Fruit fly (Drosophila melanogaster): Measurements from ENCODE around the gene CG43815.

CG43815 gene

dm6 chr2L:3575679-3576442, at the start of gene CG43815:
Gene CG43815, plus strand, starts transcription at chr2L:3576210.
- no peak for TF ChIP-seq psq (optimal IDR thresholded peaks at IDR 0.05)
- TF ChIP-seq ttk (optimal IDR thresholded peaks at IDR 0.05): no peak
- no peak for TF ChIP-seq Myc (optimal IDR thresholded peaks at IDR 0.05)
- TF ChIP-seq insv (optimal IDR thresholded peaks at IDR 0.05): no peak
- no peak for TF ChIP-seq h (optimal IDR thresholded peaks at IDR 0.05)
- no peak for TF ChIP-seq Sin3A (optimal IDR thresholded peaks at IDR 0.05)

- no peak for TF ChIP-seq Myc (optimal IDR thresholded peaks at IDR 0.05)
- no peak for TF ChIP-seq ttk (optimal IDR thresholded peaks at IDR 0.05)
- no peak for TF ChIP-seq psq (optimal IDR thresholded peaks at IDR 0.05)
- no peak for TF ChIP-seq insv (optimal IDR thresholded peaks at IDR 0.05)
- no peak for TF ChIP-seq Sin3A (optimal IDR thresholded peaks at IDR 0.05)
- no peak for TF ChIP-seq h (optimal IDR thresholded peaks at IDR 0.05)
These were observed 45.7 kb upstream of the CG43815 start, which contains the start of the genes Spindly and IFT57 for dm6 chr2L:3530186-3530832. Gene Spindly, minus strand, starts transcription at chr2L:3530317. Gene IFT57, plus strand, starts transcription at chr2L:3530789.

- TF ChIP-seq h (optimal IDR thresholded peaks at IDR 0.05): no peak
- TF ChIP-seq Myc (optimal IDR thresholded peaks at IDR 0.05): no peak
- no peak for TF ChIP-seq insv (optimal IDR thresholded peaks at IDR 0.05)
- TF ChIP-seq psq (optimal IDR thresholded peaks at IDR 0.05): no peak
These were observed 43.0 kb upstream of the CG43815 start for dm6 chr2L:3532973-3533525.

dm6 chr2L:3534227-3534842, 41.7 kb upstream of the CG43815 start:
- no peak for TF ChIP-seq Sin3A (optimal IDR thresholded peaks at IDR 0.05)
- no peak for TF ChIP-seq h (optimal IDR thresholded peaks at IDR 0.05)
- no peak for TF ChIP-seq psq (optimal IDR thresholded peaks at IDR 0.05)
- no peak for TF ChIP-seq Myc (optimal IDR thresholded peaks at IDR 0.05)
- TF ChIP-seq ttk (optimal IDR thresholded peaks at IDR 0.05): no peak
- no peak for TF ChIP-seq insv (optimal IDR thresholded peaks at IDR 0.05)

dm6 chr2L:3538564-3539411, 37.2 kb upstream of the CG43815 start, which contains the start of gene drm:
Gene drm, plus strand, starts transcription at chr2L:3539247.
- TF ChIP-seq psq (optimal IDR thresholded peaks at IDR 0.05) (no peak), h (optimal IDR thresholded peaks at IDR 0.05) (no peak), insv (optimal IDR thresholded peaks at IDR 0.05) (no peak), Myc (optimal IDR thresholded peaks at IDR 0.05) (no peak), ttk (optimal IDR thresholded peaks at IDR 0.05) (no peak), Sin3A (optimal IDR thresholded peaks at IDR 0.05) (no peak)

- TF ChIP-seq Sin3A (optimal IDR thresholded peaks at IDR 0.05): no peak
- TF ChIP-seq insv (optimal IDR thresholded peaks at IDR 0.05): no peak
- no peak for TF ChIP-seq Myc (optimal IDR thresholded peaks at IDR 0.05)
- TF ChIP-seq ttk (optimal IDR thresholded peaks at IDR 0.05): no peak
- TF ChIP-seq h (optimal IDR thresholded peaks at IDR 0.05): no peak
- TF ChIP-seq psq (optimal IDR thresholded peaks at IDR 0.05): no peak
These were observed 36.6 kb upstream of the CG43815 start for dm6 chr2L:3539412-3539743.

- TF ChIP-seq ttk (optimal IDR thresholded peaks at IDR 0.05): no peak
- no peak for TF ChIP-seq psq (optimal IDR thresholded peaks at IDR 0.05)
- no peak for TF ChIP-seq insv (optimal IDR thresholded peaks at IDR 0.05)
- no peak for TF ChIP-seq Myc (optimal IDR thresholded peaks at IDR 0.05)
- no peak for TF ChIP-seq Sin3A (optimal IDR thresholded peaks at IDR 0.05)
- no peak for TF ChIP-seq h (optimal IDR thresholded peaks at IDR 0.05)
These were observed 36.0 kb upstream of the CG43815 start for dm6 chr2L:3539996-3540395.

- TF ChIP-seq insv (optimal IDR thresholded peaks at IDR 0.05) (no peak), h (optimal IDR thresholded peaks at IDR 0.05) (no peak), Myc (optimal IDR thresholded peaks at IDR 0.05) (no peak), psq (optimal IDR thresholded peaks at IDR 0.05) (no peak), Sin3A (optimal IDR thresholded peaks at IDR 0.05) (no peak), ttk (optimal IDR thresholded peaks at IDR 0.05) (no peak)
These were observed 32.9 kb upstream of the CG43815 start for dm6 chr2L:3543062-3543461.

dm6 chr2L:3545033-3545666, 30.9 kb upstream of the CG43815 start:
- TF ChIP-seq Myc (optimal IDR thresholded peaks at IDR 0.05) (no peak), h (optimal IDR thresholded peaks at IDR 0.05) (no peak)

dm6 chr2L:3547512-3547911, 28.5 kb upstream of the CG43815 start:
- TF ChIP-seq psq (optimal IDR thresholded peaks at IDR 0.05) (no peak), ttk (optimal IDR thresholded peaks at IDR 0.05) (no peak), Myc (optimal IDR thresholded peaks at IDR 0.05) (no peak), insv (optimal IDR thresholded peaks at IDR 0.05) (no peak), Sin3A (optimal IDR thresholded peaks at IDR 0.05) (no peak), h (optimal IDR thresholded peaks at IDR 0.05) (no peak)

- TF ChIP-seq Myc (optimal IDR thresholded peaks at IDR 0.05): no peak
These were observed 27.1 kb upstream of the CG43815 start for dm6 chr2L:3548879-3549278.
